Worm (Caenorhabditis elegans) whole organism, mixed stage, embryonic: Measurements from ENCODE around the gene inx-1.

Source experiments
- ces-1 ChIP-seq: fragments of 150-350 bp; optimal IDR thresholded peaks from 2 replicates; lab custom pipeline; 2014; ENCODE audit warnings: missing biosample characterization, missing genetic modification reagents, missing genetic modification characterization
- lin-13 ChIP-seq: fragments of 150-350 bp; optimal IDR thresholded peaks from 2 replicates; lab custom pipeline; 2014; ENCODE audit warnings: missing biosample characterization, missing genetic modification characterization
- mab-5 ChIP-seq: fragments of 150-350 bp; optimal IDR thresholded peaks from 2 replicates; lab custom pipeline; 2014; ENCODE audit warnings: missing biosample characterization, missing genetic modification characterization
- mep-1 ChIP-seq: fragments of 150-350 bp; optimal IDR thresholded peaks from 2 replicates; lab custom pipeline; 2017; ENCODE audit warnings: missing biosample characterization, missing genetic modification reagents, missing genetic modification characterization, inconsistent platforms
- nhr-2 ChIP-seq: fragments of 150-350 bp; optimal IDR thresholded peaks from 2 replicates; lab custom pipeline; 2014; ENCODE audit warnings: missing biosample characterization, missing genetic modification characterization
- pha-4 ChIP-seq: fragments of 150-350 bp; optimal IDR thresholded peaks from 2 replicates; lab custom pipeline; 2018; ENCODE audit warnings: missing biosample characterization, missing genetic modification reagents, missing genetic modification characterization
- snpc-4 ChIP-seq: fragments of 150-350 bp; optimal IDR thresholded peaks from 2 replicates; lab custom pipeline; 2014; ENCODE audit warnings: missing biosample characterization, missing genetic modification characterization

- no peak for TF ChIP-seq pha-4 (tag; lab: Kevin White, UChicago)
- TF ChIP-seq lin-13 (tag; lab: Kevin White, UChicago) = no peak
- no peak for TF ChIP-seq mab-5 (tag; lab: Kevin White, UChicago)
- no peak for TF ChIP-seq nhr-2
- TF ChIP-seq snpc-4 = no peak
- no peak for TF ChIP-seq ces-1 (GFP tag; lab: Kevin White, UChicago)
- TF ChIP-seq mep-1 = no peak
These were observed 36.1 kb downstream of the inx-1 start for ce11 chrX:6920132-6920531.
